Worm (Caenorhabditis elegans) whole organism, young adult: ENCODE results near the gene tctn-1.
A peak's percentile ranks its signal among the peaks of the same experiment; 100 is the strongest.

Experiments used
- B0019.2 ChIP-seq: fragments of 200-800 bp; sonication (Bioruptor generic); conservative IDR thresholded peaks from 2 replicates; pipeline ENCODE4 v1.3.6; 2022; ENCODE audit warnings: missing genetic modification reagents, missing genetic modification characterization, missing compliant biosample characterization
- B0336.3 ChIP-seq: fragments of 200-800 bp; sonication (Bioruptor generic); IDR thresholded peaks from 2 replicates; pipeline ENCODE4 v1.3.6; 2022; ENCODE audit warnings: missing genetic modification characterization, missing compliant biosample characterization
- F55B11.4 ChIP-seq: sonication (generic microtip); optimal IDR thresholded peaks from 2 replicates; lab custom pipeline; 2016; ENCODE audit warnings: missing compliant biosample characterization, missing genetic modification characterization, borderline replicate concordance; ENCODE audit not compliant: insufficient read depth
- F57C9.4 ChIP-seq: sonication (generic microtip); optimal IDR thresholded peaks from 2 replicates; lab custom pipeline; 2017; ENCODE audit warnings: mild to moderate bottlenecking, missing genetic modification characterization, missing compliant biosample characterization
- K11D2.4 ChIP-seq: fragments of 200-800 bp; sonication (Bioruptor generic); IDR thresholded peaks from 2 replicates; pipeline ENCODE4 v1.3.6; 2022; ENCODE audit warnings: missing genetic modification reagents, missing genetic modification characterization, missing compliant biosample characterization
- Y67H2A.10 ChIP-seq: fragments of 200-800 bp; sonication (Bioruptor generic); conservative IDR thresholded peaks from 2 replicates; pipeline ENCODE4 v1.3.6; 2022; ENCODE audit warnings: missing genetic modification reagents, missing genetic modification characterization, missing compliant biosample characterization
- Y79H2A.3 ChIP-seq: fragments of 200-800 bp; sonication (Bioruptor generic); conservative IDR thresholded peaks from 2 replicates; pipeline ENCODE4 v1.3.6; 2022; ENCODE audit warnings: missing genetic modification reagents, missing genetic modification characterization, missing compliant biosample characterization
- atf-7 ChIP-seq: sonication (generic microtip); optimal IDR thresholded peaks from 2 replicates; lab custom pipeline; 2017; ENCODE audit warnings: mild to moderate bottlenecking, missing genetic modification characterization, missing compliant biosample characterization
- athp-1 ChIP-seq: sonication (generic microtip); optimal IDR thresholded peaks from 2 replicates; lab custom pipeline; 2017; ENCODE audit warnings: mild to moderate bottlenecking, missing genetic modification characterization, missing compliant biosample characterization
- attf-6 ChIP-seq: fragments of 200-800 bp; sonication (Bioruptor generic); IDR thresholded peaks from 2 replicates; pipeline ENCODE4 v1.3.6; 2022; ENCODE audit warnings: missing genetic modification reagents, missing genetic modification characterization, missing compliant biosample characterization
- ccch-3 ChIP-seq: fragments of 200-800 bp; sonication (Bioruptor generic); optimal IDR thresholded peaks from 2 replicates; lab custom pipeline; 2018; ENCODE audit warnings: mild to moderate bottlenecking, missing genetic modification characterization, missing compliant biosample characterization
- cebp-1 ChIP-seq, 2 experiments: fragments of 200-800 bp in 1 of 2; sonication (Bioruptor generic) in 1 of 2; sonication (generic microtip) in 1 of 2; IDR thresholded peaks in 1 of 2; optimal IDR thresholded peaks in 1 of 2; 2 replicates each; pipeline versions ENCODE4 v1.3.6 to Lab custom; 2017 to 2022; ENCODE audit warnings: missing compliant biosample characterization in 2 of 2, missing genetic modification characterization in 2 of 2, mild to moderate bottlenecking in 1 of 2, missing genetic modification reagents in 1 of 2, moderate library complexity in 1 of 2
- ceh-27 ChIP-seq: fragments of 200-800 bp; sonication (Bioruptor generic); optimal IDR thresholded peaks from 2 replicates; lab custom pipeline; 2018; ENCODE audit warnings: mild to moderate bottlenecking, missing genetic modification characterization, moderate library complexity, missing compliant biosample characterization
- ceh-58 ChIP-seq: fragments of 200-800 bp; sonication (Bioruptor generic); IDR thresholded peaks from 2 replicates; pipeline ENCODE4 v1.3.6; 2022; ENCODE audit warnings: missing genetic modification characterization, missing compliant biosample characterization
- dpff-1 ChIP-seq: sonication (generic microtip); optimal IDR thresholded peaks from 2 replicates; lab custom pipeline; 2017; ENCODE audit warnings: mild to moderate bottlenecking, missing genetic modification characterization, missing compliant biosample characterization
- egl-44 ChIP-seq: fragments of 200-800 bp; sonication (Bioruptor generic); IDR thresholded peaks from 2 replicates; pipeline ENCODE4 v1.3.6; 2022; ENCODE audit warnings: missing genetic modification reagents, missing genetic modification characterization, missing compliant biosample characterization
- ets-4 ChIP-seq: fragments of 200-800 bp; sonication (Bioruptor generic); optimal IDR thresholded peaks from 2 replicates; lab custom pipeline; 2018; ENCODE audit warnings: mild to moderate bottlenecking, missing genetic modification characterization, missing compliant biosample characterization
- hlh-12 ChIP-seq: sonication (generic microtip); optimal IDR thresholded peaks from 2 replicates; lab custom pipeline; 2016; ENCODE audit warnings: missing genetic modification characterization, missing compliant biosample characterization
- hrde-1 ChIP-seq: sonication (generic microtip); optimal IDR thresholded peaks from 2 replicates; lab custom pipeline; 2016; ENCODE audit warnings: missing genetic modification characterization, mild to moderate bottlenecking, missing compliant biosample characterization, moderate library complexity, missing genotype, missing genetic modification reagents, borderline replicate concordance
- let-526 ChIP-seq: fragments of 200-800 bp; sonication (Bioruptor generic); IDR thresholded peaks from 2 replicates; pipeline ENCODE4 v1.3.6; 2022; ENCODE audit warnings: missing genetic modification reagents, missing genetic modification characterization, missing compliant biosample characterization
- let-607 ChIP-seq, 2 experiments: fragments of 200-800 bp in 1 of 2; sonication (Bioruptor generic) in 1 of 2; sonication (generic microtip) in 1 of 2; optimal IDR thresholded peaks; 2 replicates each; lab custom pipeline; 2016 to 2018; ENCODE audit warnings: mild to moderate bottlenecking in 2 of 2, missing compliant biosample characterization in 2 of 2, missing genetic modification characterization in 2 of 2, moderate library complexity in 2 of 2, missing genotype in 1 of 2
- lin-26 ChIP-seq: fragments of 200-800 bp; sonication (Bioruptor generic); IDR thresholded peaks from 2 replicates; pipeline ENCODE4 v1.3.6; 2022; ENCODE audit warnings: missing genetic modification reagents, missing genetic modification characterization, missing compliant biosample characterization
- lin-54 ChIP-seq: fragments of 200-800 bp; sonication (Bioruptor generic); optimal IDR thresholded peaks from 2 replicates; lab custom pipeline; 2018; ENCODE audit warnings: mild to moderate bottlenecking, missing genetic modification characterization, missing compliant biosample characterization
- lsl-1 ChIP-seq: fragments of 200-800 bp; sonication (Bioruptor generic); optimal IDR thresholded peaks from 2 replicates; lab custom pipeline; 2018; ENCODE audit warnings: mild to moderate bottlenecking, missing genetic modification characterization, moderate library complexity, missing compliant biosample characterization
- lsy-27 ChIP-seq: sonication (generic microtip); optimal IDR thresholded peaks from 2 replicates; lab custom pipeline; 2017; ENCODE audit warnings: missing genetic modification characterization, mild to moderate bottlenecking, missing compliant biosample characterization, antibody characterized with exemption, missing genotype, borderline replicate concordance; ENCODE audit not compliant: insufficient read depth
- madf-6 ChIP-seq: fragments of 200-800 bp; sonication (Bioruptor generic); IDR thresholded peaks from 2 replicates; pipeline ENCODE4 v1.3.6; 2022; ENCODE audit warnings: missing genetic modification reagents, missing genetic modification characterization, missing compliant biosample characterization
- mcd-1 ChIP-seq: fragments of 200-800 bp; sonication (Bioruptor generic); IDR thresholded peaks from 2 replicates; pipeline ENCODE4 v1.3.6; 2022; ENCODE audit warnings: missing genetic modification reagents, missing genetic modification characterization, missing compliant biosample characterization
- nfyb-1 ChIP-seq: fragments of 200-800 bp; sonication (Bioruptor generic); IDR thresholded peaks from 2 replicates; pipeline ENCODE4 v1.3.6; 2022; ENCODE audit warnings: missing genetic modification reagents, missing genetic modification characterization, missing compliant biosample characterization
- nhr-27 ChIP-seq: fragments of 200-800 bp; sonication (Bioruptor generic); optimal IDR thresholded peaks from 2 replicates; lab custom pipeline; 2018; ENCODE audit warnings: mild to moderate bottlenecking, missing genetic modification characterization, moderate library complexity, missing compliant biosample characterization
- pbrm-1 ChIP-seq: fragments of 200-800 bp; sonication (Bioruptor generic); IDR thresholded peaks from 2 replicates; pipeline ENCODE4 v1.3.6; 2022; ENCODE audit warnings: missing genetic modification reagents, missing genetic modification characterization, missing compliant biosample characterization
- rcor-1 ChIP-seq: fragments of 200-800 bp; sonication (Bioruptor generic); IDR thresholded peaks from 2 replicates; pipeline ENCODE4 v1.3.6; 2022; ENCODE audit warnings: missing genetic modification reagents, missing genetic modification characterization, missing compliant biosample characterization
- rec-8 ChIP-seq, 2 experiments: sonication (generic microtip); optimal IDR thresholded peaks; 2 replicates each; lab custom pipeline; 2016; ENCODE audit warnings: mild to moderate bottlenecking in 2 of 2, missing genetic modification characterization in 2 of 2, missing genetic modification reagents in 2 of 2, missing genotype in 2 of 2, missing biosample characterization in 1 of 2, missing compliant biosample characterization in 1 of 2, moderate library complexity in 1 of 2
- repo-1 ChIP-seq: sonication (generic microtip); optimal IDR thresholded peaks from 2 replicates; lab custom pipeline; 2017; ENCODE audit warnings: mild to moderate bottlenecking, missing genetic modification characterization, missing compliant biosample characterization
- snpc-1.3 ChIP-seq: sonication (generic microtip); optimal IDR thresholded peaks from 2 replicates; lab custom pipeline; 2017; ENCODE audit warnings: missing genetic modification characterization, mild to moderate bottlenecking, missing compliant biosample characterization, antibody characterized with exemption, moderate library complexity, missing genotype, missing genetic modification reagents; ENCODE audit not compliant: insufficient read depth
- tbp1 ChIP-seq: fragments of 200-800 bp; sonication (Bioruptor generic); optimal IDR thresholded peaks from 2 replicates; lab custom pipeline; 2018; ENCODE audit warnings: mild to moderate bottlenecking, missing genetic modification characterization, missing compliant biosample characterization
- tlf-1 ChIP-seq: fragments of 200-800 bp; sonication (Bioruptor generic); optimal IDR thresholded peaks from 2 replicates; lab custom pipeline; 2018; ENCODE audit warnings: mild to moderate bottlenecking, missing genetic modification characterization, missing compliant biosample characterization
- ztf-18 ChIP-seq: sonication (generic microtip); optimal IDR thresholded peaks from 2 replicates; lab custom pipeline; 2016; ENCODE audit warnings: missing genotype, mild to moderate bottlenecking, missing genetic modification characterization, missing compliant biosample characterization
- ztf-28 ChIP-seq: fragments of 200-800 bp; sonication (Bioruptor generic); IDR thresholded peaks from 2 replicates; pipeline ENCODE4 v1.3.6; 2022; ENCODE audit warnings: missing genetic modification reagents, missing genetic modification characterization, missing compliant biosample characterization
- ztf-3 ChIP-seq: fragments of 200-800 bp; sonication (Bioruptor generic); optimal IDR thresholded peaks from 2 replicates; lab custom pipeline; 2018; ENCODE audit warnings: mild to moderate bottlenecking, missing genetic modification characterization, missing compliant biosample characterization

The tctn-1 gene

DNA sequence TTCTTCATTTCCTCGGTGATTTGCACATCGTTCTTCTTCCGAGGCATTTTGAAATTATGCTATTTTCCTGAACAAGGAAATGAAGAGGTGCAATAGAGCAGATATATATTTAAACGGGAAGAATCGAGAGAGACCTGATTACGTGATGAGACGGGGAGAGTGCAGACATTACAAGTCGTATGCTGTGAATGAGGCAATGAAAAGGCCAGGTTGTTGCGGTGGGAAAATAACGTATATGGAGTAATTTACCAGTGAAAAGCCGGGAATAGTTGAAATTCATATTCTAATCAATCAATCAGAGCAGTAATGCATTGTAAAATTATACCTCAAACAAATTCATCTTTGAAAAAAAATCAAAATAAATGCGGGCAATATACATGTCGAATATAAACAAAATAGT is 11.0 kb upstream of the tctn-1 start, which contains the start of gene Y17G9B.8 (continued):
- peak; percentile 23 for TF ChIP-seq lsl-1 (GFP tag; lab: Kevin White, UChicago)
- TF ChIP-seq let-607 (tag; optimal IDR thresholded peaks at IDR 0.05; lab: Kevin White, UChicago) = no peak
- peak; percentile 10 for TF ChIP-seq athp-1 (tag; lab: Kevin White, UChicago)
- no peak for TF ChIP-seq let-526 (GFP tag; lab: Robert Waterston, UW)
- no peak for TF ChIP-seq atf-7
- TF ChIP-seq lin-54 (GFP tag; lab: Kevin White, UChicago) = peak; percentile 45
- no peak for TF ChIP-seq Y67H2A.10
- TF ChIP-seq hrde-1 (tag; lab: Kevin White, UChicago) = no peak
- no peak for TF ChIP-seq ccch-3 (GFP tag; lab: Kevin White, UChicago)
- TF ChIP-seq hlh-12 (tag; lab: Kevin White, UChicago) = no peak
- peak; percentile 75 for TF ChIP-seq B0336.3 (GFP tag; lab: Robert Waterston, UW)
- TF ChIP-seq rec-8 (tag; optimal IDR thresholded peaks at IDR 0.05; lab: Kevin White, UChicago) = no peak
- TF ChIP-seq lin-26 (GFP tag; lab: Robert Waterston, UW) = peak; percentile 44; the same call in 1 of the 2 replicates
- TF ChIP-seq B0019.2 (GFP tag; lab: Robert Waterston, UW) = no peak
- TF ChIP-seq K11D2.4 (GFP tag; lab: Robert Waterston, UW) = no peak
- TF ChIP-seq F57C9.4 (tag; lab: Kevin White, UChicago) = no peak
- TF ChIP-seq lsy-27 = no peak
- no peak for TF ChIP-seq Y79H2A.3
- no peak for TF ChIP-seq ztf-3 (GFP tag; lab: Kevin White, UChicago)
- TF ChIP-seq repo-1 = peak; percentile 11
- no peak for TF ChIP-seq F55B11.4 (tag; lab: Kevin White, UChicago)
- no peak for TF ChIP-seq egl-44 (GFP tag; lab: Robert Waterston, UW)
- peak; percentile 72 for TF ChIP-seq nfyb-1 (GFP tag; lab: Robert Waterston, UW)
- peak; percentile 40; the same call in 1 of the 2 replicates for TF ChIP-seq rcor-1
- TF ChIP-seq attf-6 (GFP tag; lab: Robert Waterston, UW) = no peak
- 0 out of 2 replicates have a peak, but pooled peaks have one; percentile 5 for TF ChIP-seq mcd-1 (GFP tag; lab: Robert Waterston, UW)
- TF ChIP-seq pbrm-1 (GFP tag; lab: Robert Waterston, UW) = no peak
- peak; percentile 2 for TF ChIP-seq ceh-27 (GFP tag; lab: Kevin White, UChicago)
- no peak for TF ChIP-seq ceh-58 (GFP tag; lab: Robert Waterston, UW)
- peak; percentile 11 for TF ChIP-seq snpc-1.3
- TF ChIP-seq ztf-18 (tag; lab: Kevin White, UChicago) = peak; percentile 9
- TF ChIP-seq dpff-1 (tag; lab: Kevin White, UChicago) = no peak
- peak; percentile 55; the same call in 1 of the 2 replicates for TF ChIP-seq madf-6
- TF ChIP-seq nhr-27 (tag; lab: Kevin White, UChicago) = no peak
- TF ChIP-seq tlf-1 = no peak
- no peak for TF ChIP-seq ets-4 (GFP tag; lab: Kevin White, UChicago)
- no peak for TF ChIP-seq ztf-28 (GFP tag; lab: Robert Waterston, UW)
- TF ChIP-seq tbp1 (GFP tag; lab: Kevin White, UChicago) = peak; percentile 51
- no peak for TF ChIP-seq cebp-1 (GFP tag; IDR thresholded peaks at IDR 0.05; lab: Robert Waterston, UW)
- TF ChIP-seq cebp-1 (tag; optimal IDR thresholded peaks at IDR 0.05; lab: Kevin White, UChicago) = peak; percentile 11
